Worm (Caenorhabditis elegans): ENCODE measurements around the gene smg-6.
A peak's percentile ranks its signal among the peaks of the same experiment; 100 is the strongest.
"Not testable (repeated sequence)": the region's sequence is repeated elsewhere in the genome, so short reads cannot be mapped to it uniquely, and the experiment has no call there.

The smg-6 gene

DNA sequence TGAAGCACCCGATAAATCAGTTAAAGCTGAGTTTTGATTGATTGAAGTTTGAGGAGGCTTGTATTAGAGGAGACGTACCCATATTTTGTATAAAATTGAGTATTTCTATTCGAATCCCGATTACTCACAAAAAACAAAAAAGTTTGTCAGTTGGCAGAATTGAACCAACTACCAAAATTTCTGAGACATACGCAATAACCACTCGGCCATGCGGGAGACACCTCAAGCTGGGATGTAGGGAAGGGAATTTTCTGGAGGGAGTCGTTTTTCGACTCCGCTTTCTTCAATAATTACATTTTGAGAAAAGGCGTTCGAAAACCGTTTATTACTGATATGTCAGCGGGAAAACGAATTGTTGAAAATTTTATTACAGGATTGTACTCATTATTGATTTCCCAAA is 21.1 kb downstream of the smg-6 start:
- TF ChIP-seq mcd-1 (GFP tag; IDR thresholded peaks at IDR 0.05) = peak; percentile 50; the same call in 1 of the 2 replicates
- TF ChIP-seq B0261.1 (tag; optimal IDR thresholded peaks at IDR 0.05) = peak; percentile 55
- peak; percentile 63; the same call in 1 of the 2 replicates for TF ChIP-seq nfyb-1 (GFP tag; IDR thresholded peaks at IDR 0.05)
- TF ChIP-seq him-1 (tag; optimal IDR thresholded peaks at IDR 0.05) = peak; percentile 18
- TF ChIP-seq hsf-1 (GFP tag; IDR thresholded peaks at IDR 0.05) = 0 out of 2 replicates have a peak, but pooled peaks have one; percentile 39
- TF ChIP-seq tbp1 (GFP tag; optimal IDR thresholded peaks at IDR 0.05) = peak; percentile 83
- TF ChIP-seq madf-6 (GFP tag; IDR thresholded peaks at IDR 0.05) = peak; percentile 53; the same call in 1 of the 2 replicates
- TF ChIP-seq hmg-1.2 (GFP tag; IDR thresholded peaks at IDR 0.05) = peak; percentile 48
- peak; percentile 26 for TF ChIP-seq rpc-1 (optimal IDR thresholded peaks at IDR 0.05)
- peak; percentile 50 for TF ChIP-seq rpc-1 (tag; optimal IDR thresholded peaks at IDR 0.05)
- TF ChIP-seq let-526 (GFP tag; IDR thresholded peaks at IDR 0.05) = peak; percentile 36; the same call in 1 of the 2 replicates
- not testable (repeated sequence) for TF ChIP-seq snpc-4 (GFP tag; optimal IDR thresholded peaks at IDR 0.05)
- TF ChIP-seq snpc-4 (tag; optimal IDR thresholded peaks at IDR 0.05) = peak in 1 of 4 experiments; percentile 15
- peak; percentile 16; the same call in 1 of the 2 replicates for TF ChIP-seq D2030.7 (GFP tag; IDR thresholded peaks at IDR 0.05)
- TF ChIP-seq aptf-3 (GFP tag; IDR thresholded peaks at IDR 0.05) = 0 out of 2 replicates have a peak, but pooled peaks have one; percentile 59
- TF ChIP-seq ztf-28 (GFP tag; IDR thresholded peaks at IDR 0.05) = 0 out of 2 replicates have a peak, but pooled peaks have one; percentile 12
- TF ChIP-seq F33H1.4 (GFP tag; IDR thresholded peaks at IDR 0.05) = 0 out of 2 replicates have a peak, but pooled peaks have one; percentile 12

DNA sequence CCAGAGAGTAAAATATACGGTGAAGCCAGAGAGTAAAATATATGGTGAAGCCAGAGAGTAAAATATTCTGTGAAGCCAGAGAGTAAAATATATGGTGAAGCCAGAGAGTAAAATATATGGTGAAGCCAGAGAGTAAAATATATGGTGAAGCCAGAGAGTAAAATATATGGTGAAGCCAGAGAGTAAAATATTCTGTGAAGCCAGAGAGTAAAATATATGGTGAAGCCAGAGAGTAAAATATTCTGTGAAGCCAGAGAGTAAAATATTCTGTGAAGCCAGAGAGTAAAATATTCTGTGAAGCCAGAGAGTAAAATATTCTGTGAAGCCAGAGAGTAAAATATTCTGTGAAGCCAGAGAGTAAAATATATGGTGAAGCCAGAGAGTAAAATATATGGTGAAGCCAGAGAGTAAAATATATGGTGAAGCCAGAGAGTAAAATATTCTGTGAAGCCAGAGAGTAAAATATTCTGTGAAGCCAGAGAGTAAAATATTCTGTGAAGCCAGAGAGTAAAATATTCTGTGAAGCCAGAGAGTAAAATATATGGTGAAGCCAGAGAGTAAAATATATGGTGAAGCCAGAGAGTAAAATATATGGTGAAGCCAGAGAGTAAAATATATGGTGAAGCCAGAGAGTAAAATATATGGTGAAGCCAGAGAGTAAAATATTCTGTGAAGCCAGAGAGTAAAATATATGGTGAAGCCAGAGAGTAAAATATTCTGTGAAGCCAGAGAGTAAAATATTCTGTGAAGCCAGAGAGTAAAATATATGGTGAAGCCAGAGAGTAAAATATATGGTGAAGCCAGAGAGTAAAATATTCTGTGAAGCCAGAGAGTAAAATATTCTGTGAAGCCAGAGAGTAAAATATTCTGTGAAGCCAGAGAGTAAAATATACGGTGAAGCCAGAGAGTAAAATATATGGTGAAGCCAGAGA is 23.9 kb downstream of the smg-6 start:
- TF ChIP-seq Y53F4B.3 (GFP tag; IDR thresholded peaks at IDR 0.05) (peak; percentile 100), hmg-1.2 (GFP tag; IDR thresholded peaks at IDR 0.05) (peak; percentile 28; the same call in 1 of the 2 replicates), F39B2.1 (GFP tag; IDR thresholded peaks at IDR 0.05) (peak; percentile 93), attf-6 (GFP tag; IDR thresholded peaks at IDR 0.05) (peak; percentile 81), cebp-2 (GFP tag; IDR thresholded peaks at IDR 0.05) (peak; percentile 93), ceh-100 (GFP tag; IDR thresholded peaks at IDR 0.05) (peak; percentile 38; the same call in 1 of the 2 replicates), pbrm-1 (GFP tag; IDR thresholded peaks at IDR 0.05) (peak; percentile 18; the same call in 1 of the 2 replicates), Y95B8A.8 (GFP tag; IDR thresholded peaks at IDR 0.05) (peak; percentile 75; the same call in 1 of the 2 replicates), let-526 (GFP tag; IDR thresholded peaks at IDR 0.05) (peak; percentile 87; the same call in 1 of the 2 replicates), ceh-40 (GFP tag; IDR thresholded peaks at IDR 0.05) (0 out of 2 replicates have a peak, but pooled peaks have one; percentile 35), hsf-1 (GFP tag; IDR thresholded peaks at IDR 0.05) (peak; percentile 84), nfya-2 (GFP tag; IDR thresholded peaks at IDR 0.05) (peak; percentile 90; the same call in 1 of the 2 replicates), egrh-3 (GFP tag; IDR thresholded peaks at IDR 0.05) (peak; percentile 100), ceh-58 (GFP tag; IDR thresholded peaks at IDR 0.05) (peak; percentile 99), Y53G8AR.9 (GFP tag; conservative IDR thresholded peaks at IDR 0.05) (peak; percentile 71), ceh-91 (GFP tag; IDR thresholded peaks at IDR 0.05) (peak; percentile 79), madf-3 (GFP tag; IDR thresholded peaks at IDR 0.05) (peak; percentile 95), ztf-6 (GFP tag; IDR thresholded peaks at IDR 0.05) (peak; percentile 87; the same call in 1 of the 2 replicates), bed-1 (GFP tag; IDR thresholded peaks at IDR 0.05) (peak; percentile 98), F33H1.4 (GFP tag; IDR thresholded peaks at IDR 0.05) (peak; percentile 40; the same call in 1 of the 2 replicates), egl-18 (GFP tag; IDR thresholded peaks at IDR 0.05) (peak; percentile 74; the same call in 1 of the 2 replicates), hmg-20 (GFP tag; IDR thresholded peaks at IDR 0.05) (peak; percentile 75; the same call in 1 of the 2 replicates), sea-2 (GFP tag; IDR thresholded peaks at IDR 0.05) (peak; percentile 31; the same call in 1 of the 2 replicates), lag-1 (GFP tag; IDR thresholded peaks at IDR 0.05) (peak; percentile 98; the same call in 1 of the 2 replicates), D2030.7 (GFP tag; IDR thresholded peaks at IDR 0.05) (0 out of 2 replicates have a peak, but pooled peaks have one; percentile 21), attf-3 (GFP tag; conservative IDR thresholded peaks at IDR 0.05) (peak; percentile 62)

Measured in whole organism, young adult.